Worm (Caenorhabditis elegans): ENCODE data around the gene K06A4.7.

Gene K06A4.7

ce11 chrV:9480566-9480965, 10.7 kb downstream of the K06A4.7 start, which contains the start of gene K06A4.6:
Gene K06A4.6 (minus strand): TSS chrV:9480666.
- TF ChIP-seq gmeb-1 (tag; optimal IDR thresholded peaks at IDR 0.05), result no peak
- no peak for TF ChIP-seq crh-2 (tag; optimal IDR thresholded peaks at IDR 0.05)
- no peak for TF ChIP-seq F13H6.1 (tag; optimal IDR thresholded peaks at IDR 0.05)
- no peak for TF ChIP-seq Y55F3AM.14 (GFP tag; optimal IDR thresholded peaks at IDR 0.05)
- no peak for TF ChIP-seq elt-1 (tag; optimal IDR thresholded peaks at IDR 0.05)
- TF ChIP-seq zag-1 (tag; optimal IDR thresholded peaks at IDR 0.05), result no peak
- no peak for TF ChIP-seq R02D3.7 (tag; optimal IDR thresholded peaks at IDR 0.05)

ce11 chrV:9477863-9478262, 13.4 kb downstream of the K06A4.7 start, which contains the start of gene nas-3:
Gene nas-3 (plus strand): TSS chrV:9478163.
- TF ChIP-seq nhr-237 (tag; optimal IDR thresholded peaks at IDR 0.05) (no peak), nhr-77 (tag; optimal IDR thresholded peaks at IDR 0.05) (no peak), ztf-1 (GFP tag; conservative IDR thresholded peaks at IDR 0.05) (no peak), lin-11 (tag; optimal IDR thresholded peaks at IDR 0.05) (no peak), F13H6.1 (tag; optimal IDR thresholded peaks at IDR 0.05) (no peak), mdl-1 (tag; optimal IDR thresholded peaks at IDR 0.05) (no peak), Y55F3AM.14 (GFP tag; optimal IDR thresholded peaks at IDR 0.05) (no peak), nhr-11 (tag; optimal IDR thresholded peaks at IDR 0.05) (no peak), nhr-6 (tag; optimal IDR thresholded peaks at IDR 0.05) (no peak), ceh-16 (tag; optimal IDR thresholded peaks at IDR 0.05) (no peak)

ce11 chrV:9473924-9474323, 17.4 kb downstream of the K06A4.7 start:
- peak; percentile 26 for TF ChIP-seq nhr-21 (tag; optimal IDR thresholded peaks at IDR 0.05)
- TF ChIP-seq ceh-16 (tag; optimal IDR thresholded peaks at IDR 0.05), result no peak
- no peak for TF ChIP-seq unc-55 (GFP tag; optimal IDR thresholded peaks at IDR 0.05)
- TF ChIP-seq sma-3 (GFP tag; optimal IDR thresholded peaks at IDR 0.05), result no peak
- TF ChIP-seq sma-9 (GFP tag; optimal IDR thresholded peaks at IDR 0.05), result peak; percentile 30
- TF ChIP-seq sma-9 (tag; optimal IDR thresholded peaks at IDR 0.05), result no peak
- no peak for TF ChIP-seq fos-1 (tag; optimal IDR thresholded peaks at IDR 0.05)

ce11 chrV:9471675-9472074, 19.6 kb downstream of the K06A4.7 start, which contains the start of gene flp-6:
Gene flp-6 (plus strand): TSS chrV:9471975.
- TF ChIP-seq unc-55 (GFP tag; optimal IDR thresholded peaks at IDR 0.05) (no peak), nhr-6 (tag; optimal IDR thresholded peaks at IDR 0.05) (no peak), lin-13 (GFP tag; optimal IDR thresholded peaks at IDR 0.05) (no peak), nhr-23 (tag; optimal IDR thresholded peaks at IDR 0.05) (no peak), F13H6.1 (tag; optimal IDR thresholded peaks at IDR 0.05) (no peak), lsy-2 (tag; optimal IDR thresholded peaks at IDR 0.05) (no peak)

- TF ChIP-seq ama-1 (optimal IDR thresholded peaks at IDR 0.05), result no peak
- TF ChIP-seq fos-1 (tag; optimal IDR thresholded peaks at IDR 0.05), result no peak
- no peak for TF ChIP-seq unc-55 (GFP tag; optimal IDR thresholded peaks at IDR 0.05)
- no peak for TF ChIP-seq sma-9 (GFP tag; optimal IDR thresholded peaks at IDR 0.05)
- no peak for TF ChIP-seq sma-9 (tag; optimal IDR thresholded peaks at IDR 0.05)
- no peak for TF ChIP-seq nhr-11 (tag; optimal IDR thresholded peaks at IDR 0.05)
- no peak for TF ChIP-seq lin-39 (tag; optimal IDR thresholded peaks at IDR 0.05)
- TF ChIP-seq nhr-12 (tag; optimal IDR thresholded peaks at IDR 0.05), result no peak
These were observed 25.8 kb downstream of the K06A4.7 start for ce11 chrV:9465529-9465928.

ce11 chrV:9462605-9463004, 28.7 kb downstream of the K06A4.7 start, which contains the start of gene F07D3.3:
Gene F07D3.3 (minus strand): TSS chrV:9462705.
- TF ChIP-seq ztf-11 (tag; optimal IDR thresholded peaks at IDR 0.05) (no peak), egl-27 (tag; optimal IDR thresholded peaks at IDR 0.05) (no peak), mbf-1 (tag; optimal IDR thresholded peaks at IDR 0.05) (no peak), lin-39 (tag; optimal IDR thresholded peaks at IDR 0.05) (no peak), elt-1 (tag; optimal IDR thresholded peaks at IDR 0.05) (no peak), lsy-2 (tag; optimal IDR thresholded peaks at IDR 0.05) (no peak), ZK546.5 (tag; optimal IDR thresholded peaks at IDR 0.05) (no peak), unc-62 (GFP tag; optimal IDR thresholded peaks at IDR 0.05) (no peak), gmeb-1 (tag; optimal IDR thresholded peaks at IDR 0.05) (no peak), nhr-25 (tag; optimal IDR thresholded peaks at IDR 0.05) (no peak), nhr-237 (tag; optimal IDR thresholded peaks at IDR 0.05) (no peak), mdl-1 (tag; optimal IDR thresholded peaks at IDR 0.05) (no peak), C34F6.9 (tag; optimal IDR thresholded peaks at IDR 0.05) (no peak), zag-1 (tag; optimal IDR thresholded peaks at IDR 0.05) (no peak), nhr-23 (tag; optimal IDR thresholded peaks at IDR 0.05) (no peak), crh-2 (tag; optimal IDR thresholded peaks at IDR 0.05) (no peak), mab-5 (tag; optimal IDR thresholded peaks at IDR 0.05) (no peak)
